Worm (Caenorhabditis elegans) whole organism, L1 larva: ENCODE data around the gene R06F6.8.

Source experiments
- sox-4 ChIP-seq: sonication (generic microtip); optimal IDR thresholded peaks from 2 replicates; lab custom pipeline; 2016; ENCODE audit warnings: missing genetic modification characterization, missing compliant biosample characterization
- unc-130 ChIP-seq: fragments of 150-350 bp; optimal IDR thresholded peaks from 2 replicates; lab custom pipeline; 2017; ENCODE audit warnings: missing biosample characterization, missing genetic modification characterization, inconsistent platforms

DNA sequence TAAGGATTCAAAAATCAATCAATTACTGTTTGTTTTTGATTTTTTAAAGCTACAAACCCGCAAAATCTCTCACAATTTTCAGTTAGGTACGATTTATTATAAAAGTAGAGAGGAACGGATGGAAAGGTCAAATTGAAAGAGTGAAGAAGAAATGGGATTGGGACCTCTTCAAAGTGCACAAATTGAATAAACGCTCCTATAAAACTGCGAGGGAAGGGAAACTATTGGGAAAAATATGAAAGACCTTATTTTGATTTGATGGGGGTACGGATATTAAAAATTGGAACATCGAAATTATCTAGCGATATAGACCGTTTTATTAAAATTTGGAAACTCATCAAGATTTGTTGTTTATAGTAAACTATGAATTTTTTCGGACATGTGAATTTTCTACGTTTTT, 53.0 kb downstream of the R06F6.8 start:
- no peak for TF ChIP-seq unc-130 (tag; lab: Kevin White, UChicago)
- TF ChIP-seq sox-4 (tag; lab: Kevin White, UChicago) = no peak
